Worm (Caenorhabditis elegans) whole organism, dauer: ENCODE data around the gene B0212.3.

ENCODE experiments used
- unc-62 ChIP-seq: sonication (generic microtip); optimal IDR thresholded peaks from 2 replicates; lab custom pipeline; 2017; ENCODE audit warnings: missing biosample characterization, missing genetic modification reagents, missing genetic modification characterization

Gene B0212.3

ce11 chrIV:3521710-3522109, 18.3 kb upstream of the B0212.3 start:
- no peak for TF ChIP-seq unc-62 (GFP tag; lab: Kevin White, UChicago)

DNA sequence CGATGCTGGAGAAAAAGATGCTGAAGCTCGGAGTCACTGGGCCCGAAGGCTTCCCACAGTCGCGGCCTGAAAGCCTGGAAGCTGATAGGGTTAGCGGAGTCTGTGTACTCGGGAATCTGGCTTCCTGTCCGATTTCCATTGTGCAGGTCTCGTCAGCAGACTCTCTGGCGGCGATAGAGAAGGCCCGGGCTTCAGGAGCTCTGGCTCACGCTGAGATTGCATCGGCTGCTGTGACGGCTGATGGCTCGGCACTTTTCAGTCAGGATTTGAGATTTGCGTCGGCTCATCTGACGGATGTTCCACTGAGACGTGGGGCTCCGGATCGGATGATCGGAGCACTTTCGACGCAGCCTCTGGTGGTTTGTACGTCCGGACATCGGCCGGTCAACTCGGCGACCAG, 16.6 kb upstream of the B0212.3 start:
- no peak for TF ChIP-seq unc-62 (GFP tag; lab: Kevin White, UChicago)

DNA sequence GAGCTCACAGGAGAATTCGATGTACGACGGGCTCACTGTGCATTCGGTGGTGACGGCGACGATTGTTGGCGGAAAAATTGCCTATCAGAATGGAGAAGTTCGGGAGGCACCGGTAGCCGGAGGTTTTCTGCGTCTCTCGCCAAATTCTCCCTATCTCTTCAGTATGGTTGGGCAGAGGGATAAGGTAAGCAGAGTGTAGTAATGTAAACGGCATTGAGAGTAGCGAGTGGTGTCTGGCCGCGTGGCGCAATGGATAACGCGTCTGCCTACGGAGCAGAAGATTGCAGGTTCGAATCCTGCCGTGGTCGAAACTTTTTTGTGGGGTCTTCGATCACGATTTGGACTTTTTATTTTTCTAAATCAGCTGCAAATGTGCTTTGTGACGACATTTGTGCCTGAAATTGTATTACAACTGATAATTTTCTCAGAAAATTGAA, 15.4 kb upstream of the B0212.3 start:
- no peak for TF ChIP-seq unc-62 (GFP tag; lab: Kevin White, UChicago)

ce11 chrIV:3526144-3526797, 13.7 kb upstream of the B0212.3 start:
- TF ChIP-seq unc-62 (GFP tag; lab: Kevin White, UChicago): no peak

ce11 chrIV:3526831-3527404, 13.1 kb upstream of the B0212.3 start, which contains the start of gene M57.2:
Gene M57.2 (plus strand): TSS chrIV:3527354.
- no peak for TF ChIP-seq unc-62 (GFP tag; lab: Kevin White, UChicago)

- TF ChIP-seq unc-62 (GFP tag; lab: Kevin White, UChicago): no peak
Observed at ce11 chrIV:3527878-3528277, 12.1 kb upstream of the B0212.3 start.

- TF ChIP-seq unc-62 (GFP tag; lab: Kevin White, UChicago): no peak
Observed at ce11 chrIV:3531535-3531934, 8.4 kb upstream of the B0212.3 start.

ce11 chrIV:3532167-3532566, 7.8 kb upstream of the B0212.3 start, which contains the start of gene M57.1:
Gene M57.1 (plus strand): TSS chrIV:3532467.
- no peak for TF ChIP-seq unc-62 (GFP tag; lab: Kevin White, UChicago)

- TF ChIP-seq unc-62 (GFP tag; lab: Kevin White, UChicago): no peak
Observed at ce11 chrIV:3532989-3533388, 7.0 kb upstream of the B0212.3 start.

- no peak for TF ChIP-seq unc-62 (GFP tag; lab: Kevin White, UChicago)
Observed at ce11 chrIV:3539253-3539652, 719 bp upstream of the B0212.3 start.

DNA sequence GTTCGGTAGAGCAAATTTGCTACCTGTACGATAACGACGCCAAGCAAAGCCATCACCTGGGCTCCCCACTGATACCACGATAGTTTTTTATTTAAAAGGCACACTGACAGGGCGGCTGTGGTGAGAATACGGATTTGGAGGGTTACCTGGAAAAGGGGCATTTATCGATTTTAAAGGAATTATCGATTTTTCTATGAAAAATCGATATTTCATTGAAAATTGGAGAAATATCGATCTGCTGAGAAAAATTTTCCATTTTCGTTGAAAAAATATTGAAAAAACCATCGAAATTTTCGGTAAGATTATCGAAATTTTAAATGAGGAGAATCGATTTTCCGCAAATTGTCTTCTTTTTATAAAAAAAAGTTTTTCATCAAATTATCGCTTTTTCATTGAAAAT, 5.1 kb downstream of the B0212.3 start:
- no peak for TF ChIP-seq unc-62 (GFP tag; lab: Kevin White, UChicago)

- TF ChIP-seq unc-62 (GFP tag; lab: Kevin White, UChicago): no peak
Observed at ce11 chrIV:3547500-3547899, 7.5 kb downstream of the B0212.3 start, which contains the start of gene nstp-6. Gene nstp-6 (minus strand): TSS chrIV:3547600.

- TF ChIP-seq unc-62 (GFP tag; lab: Kevin White, UChicago): no peak
Observed at ce11 chrIV:3548315-3548714, 8.3 kb downstream of the B0212.3 start.

DNA sequence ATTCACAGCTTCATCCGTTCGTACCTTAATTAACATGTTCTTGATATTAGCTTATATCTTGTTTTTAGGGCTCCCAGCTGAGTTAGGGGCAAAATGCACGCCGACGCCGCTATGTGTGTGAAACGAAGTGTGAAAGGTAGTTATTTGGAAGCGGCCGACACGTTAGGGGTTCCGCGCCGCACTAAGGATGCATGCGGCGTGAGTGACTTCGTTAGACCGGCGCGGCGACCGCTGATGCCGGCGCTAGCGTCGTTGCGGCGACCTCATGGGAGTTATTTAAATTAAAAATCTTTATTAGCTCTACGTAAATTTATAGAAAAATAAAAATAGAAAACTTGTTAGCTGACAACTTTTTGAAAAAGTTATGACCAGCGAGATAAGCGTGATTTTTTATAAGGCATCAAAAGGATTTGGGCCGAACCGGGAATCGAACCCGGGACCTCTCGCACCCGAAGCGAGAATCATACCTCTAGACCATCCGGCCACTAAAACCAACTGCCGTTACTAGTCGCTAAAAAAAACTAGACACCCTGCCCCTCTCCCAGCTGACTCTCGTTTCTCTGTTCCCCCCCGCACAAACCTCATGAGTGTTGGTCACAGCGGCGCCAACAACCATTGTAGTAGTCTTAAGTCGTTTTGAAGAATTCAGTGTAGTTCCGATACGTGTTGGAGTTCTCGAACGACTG, 11.9 kb downstream of the B0212.3 start:
- TF ChIP-seq unc-62 (GFP tag; lab: Kevin White, UChicago): no peak

- no peak for TF ChIP-seq unc-62 (GFP tag; lab: Kevin White, UChicago)
Observed at ce11 chrIV:3552933-3553332, 13.0 kb downstream of the B0212.3 start.

- no peak for TF ChIP-seq unc-62 (GFP tag; lab: Kevin White, UChicago)
Observed at ce11 chrIV:3557331-3557730, 17.4 kb downstream of the B0212.3 start, which contains the start of gene osm-9. Gene osm-9 (minus strand): TSS chrIV:3557431.
